Fruit fly (Drosophila melanogaster): ENCODE measurements around the gene CG42853.

DNA sequence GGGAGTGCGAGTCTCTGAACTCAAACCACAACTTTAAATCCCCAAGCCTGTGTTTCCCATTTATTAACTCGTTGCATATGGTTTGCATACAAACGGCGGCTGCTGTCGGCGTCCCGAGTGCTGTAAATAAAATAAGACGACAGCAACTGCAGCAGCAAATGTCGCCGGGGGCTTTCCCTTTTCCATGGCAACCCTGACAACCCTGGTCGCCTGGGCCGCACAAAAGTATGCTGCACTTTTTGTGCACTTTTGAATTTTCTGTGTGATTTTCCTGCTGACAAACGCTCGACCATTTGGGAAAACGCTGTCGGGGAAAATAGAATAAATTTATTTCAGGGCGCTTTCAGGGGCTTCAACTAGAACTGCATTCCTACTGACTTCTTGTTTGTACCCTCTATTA, 32.4 kb upstream of the CG42853 start:
- peak in 1 of 2 experiments; percentile 37 for TF ChIP-seq CTCF (optimal IDR thresholded peaks at IDR 0.05)
- TF ChIP-seq CG8478 (optimal IDR thresholded peaks at IDR 0.05) = no peak

Measured in S2 (cell line).